Fruit fly (Drosophila melanogaster) S2 (cell line): Measurements from ENCODE around the gene CG43760.

Source experiments
- CG8478 ChIP-seq: fragments of >200 bp; optimal IDR thresholded peaks from 2 replicates; lab custom pipeline; 2018
- CTCF ChIP-seq, 2 experiments: fragments of >200 bp; optimal IDR thresholded peaks; 2 replicates each; lab custom pipeline; 2018

dm6 chr2L:15748261-15748553 lies 28.4 kb downstream of the CG43760 start:
- TF ChIP-seq CTCF (optimal IDR thresholded peaks at IDR 0.05; lab: Kevin White, UChicago) (no peak), CG8478 (lab: Kevin White, UChicago) (no peak)
